Fruit fly (Drosophila melanogaster) whole organism, adult: ENCODE measurements around the gene Rpn12.

Source experiments
- CG11617 ChIP-seq: fragments of 200-800 bp; sonication (Bioruptor generic); optimal IDR thresholded peaks from 2 replicates; lab custom pipeline; 2017; ENCODE audit warnings: mild to moderate bottlenecking, missing biosample characterization, missing genetic modification reagents, missing genetic modification characterization
- CG12768 ChIP-seq: fragments of 200-800 bp; sonication (Bioruptor generic); optimal IDR thresholded peaks from 2 replicates; lab custom pipeline; 2017; ENCODE audit warnings: missing biosample characterization, missing genetic modification characterization, mild to moderate bottlenecking, moderate library complexity, missing genetic modification reagents
- CG33017 ChIP-seq: fragments of 200-800 bp; sonication (Bioruptor generic); optimal IDR thresholded peaks from 2 replicates; lab custom pipeline; 2018; ENCODE audit warnings: missing biosample characterization, mild to moderate bottlenecking, missing genetic modification characterization, moderate library complexity
- CG7045 ChIP-seq: fragments of 200-800 bp; sonication (Bioruptor generic); optimal IDR thresholded peaks from 2 replicates; lab custom pipeline; 2017; ENCODE audit warnings: missing biosample characterization, mild to moderate bottlenecking, missing genetic modification characterization
- CG7101 ChIP-seq: fragments of 200-800 bp; sonication (Bioruptor generic); optimal IDR thresholded peaks from 2 replicates; lab custom pipeline; 2018; ENCODE audit warnings: missing biosample characterization, mild to moderate bottlenecking, missing genetic modification characterization, moderate library complexity
- Clk ChIP-seq: fragments of 200-800 bp; sonication (Bioruptor generic); optimal IDR thresholded peaks from 2 replicates; lab custom pipeline; 2017; ENCODE audit warnings: missing biosample characterization, missing genetic modification characterization
- Crg-1 ChIP-seq: fragments of 200-800 bp; sonication (Bioruptor generic); optimal IDR thresholded peaks from 2 replicates; lab custom pipeline; 2016; ENCODE audit warnings: missing biosample characterization, missing genetic modification characterization
- Hr96 ChIP-seq: fragments of 200-800 bp; sonication (Bioruptor generic); optimal IDR thresholded peaks from 2 replicates; lab custom pipeline; 2016; ENCODE audit warnings: missing biosample characterization, missing genetic modification characterization
- Mnt ChIP-seq: fragments of 200-800 bp; sonication (Bioruptor generic); optimal IDR thresholded peaks from 2 replicates; lab custom pipeline; 2016; ENCODE audit warnings: missing biosample characterization, mild to moderate bottlenecking, missing genetic modification characterization
- cic ChIP-seq: fragments of 200-800 bp; sonication (Bioruptor generic); optimal IDR thresholded peaks from 2 replicates; lab custom pipeline; 2017; ENCODE audit warnings: missing biosample characterization, mild to moderate bottlenecking, missing genetic modification characterization, moderate library complexity
- kay ChIP-seq: fragments of 200-800 bp; sonication (Bioruptor generic); peaks from one replicate; lab custom pipeline; 2016; ENCODE audit warnings: missing biosample characterization, missing genetic modification characterization, borderline replicate concordance
- pad ChIP-seq: fragments of 200-800 bp; sonication (Bioruptor generic); optimal IDR thresholded peaks from 3 replicates; lab custom pipeline; 2017; ENCODE audit warnings: missing biosample characterization, missing genetic modification characterization, mild to moderate bottlenecking, moderate library complexity, missing genetic modification reagents

DNA sequence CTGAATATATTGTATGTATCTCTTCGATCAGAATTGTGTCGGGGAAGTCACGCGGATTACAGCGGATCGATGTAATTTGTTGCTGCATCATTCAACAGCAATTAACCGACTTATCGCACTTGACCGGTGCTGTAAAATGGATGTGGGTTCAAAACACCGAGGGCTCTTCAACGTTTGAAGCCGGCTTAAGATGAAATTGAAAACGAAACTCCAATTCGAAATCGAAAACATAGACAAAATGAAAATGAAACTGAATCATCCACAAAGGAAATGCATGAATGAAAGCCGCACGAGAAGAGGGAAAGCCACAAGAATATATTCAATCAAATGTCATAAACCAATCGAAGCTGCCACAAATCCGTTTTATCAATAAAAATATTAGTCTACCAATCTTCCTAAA, 36.7 kb upstream of the Rpn12 start:
- TF ChIP-seq Hr96 (GFP tag; lab: Kevin White, UChicago): no peak
- no peak for TF ChIP-seq Crg-1 (GFP tag; lab: Kevin White, UChicago)
- no peak for TF ChIP-seq CG12768 (GFP tag; lab: Kevin White, UChicago)
- TF ChIP-seq CG7045 (GFP tag; lab: Kevin White, UChicago): no peak
- no peak for TF ChIP-seq pad (GFP tag; lab: Kevin White, UChicago)
- no peak for TF ChIP-seq kay
- TF ChIP-seq CG33017 (tag; lab: Kevin White, UChicago): no peak
- no peak for TF ChIP-seq Mnt (GFP tag; lab: Kevin White, UChicago)
- no peak for TF ChIP-seq Clk (GFP tag; lab: Kevin White, UChicago)
- TF ChIP-seq CG7101 (tag; lab: Kevin White, UChicago): no peak
- no peak for TF ChIP-seq cic (GFP tag; lab: Kevin White, UChicago)
- TF ChIP-seq CG11617 (GFP tag; lab: Kevin White, UChicago): no peak
